Fruit fly (Drosophila melanogaster): ENCODE data around the gene Grip71.
A peak's percentile ranks its signal among the peaks of the same experiment; 100 is the strongest.

The Grip71 gene

DNA sequence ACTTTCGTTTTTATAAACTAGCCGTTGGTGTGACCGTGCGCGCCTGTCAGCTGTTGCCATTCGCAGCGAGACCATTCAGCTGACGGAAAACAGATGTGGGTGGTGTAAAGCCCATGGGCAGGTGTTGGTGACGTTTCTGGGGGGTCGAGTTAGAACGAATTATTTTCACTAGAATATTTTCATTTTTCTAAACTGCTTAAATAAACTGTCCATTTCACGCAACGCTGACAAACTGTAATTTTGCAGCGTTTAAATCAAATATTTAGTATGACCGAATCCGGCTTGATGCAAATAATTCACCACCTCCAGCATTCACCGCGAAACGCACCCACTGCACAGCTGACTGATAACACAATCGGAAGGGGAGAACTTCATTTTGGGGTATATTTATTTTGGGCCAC lies 13.2 kb upstream of the Grip71 start, which contains the start of the genes CG10383 and CG10338 (continued):
- TF ChIP-seq CG31441 (GFP tag; IDR thresholded peaks at IDR 0.05), result peak; percentile 71
- TF ChIP-seq CG15073 (GFP tag; optimal IDR thresholded peaks at IDR 0.05), result no peak
- TF ChIP-seq Drgx (GFP tag; IDR thresholded peaks at IDR 0.05), result peak; percentile 88
- TF ChIP-seq Dbx (GFP tag; IDR thresholded peaks at IDR 0.05), result peak; percentile 92
- TF ChIP-seq CG10979 (tag; optimal IDR thresholded peaks at IDR 0.05), result peak; percentile 64
- peak; percentile 87 for TF ChIP-seq pnt (GFP tag; optimal IDR thresholded peaks at IDR 0.05)
- peak; percentile 66 for TF ChIP-seq ftz-f1 (GFP tag; optimal IDR thresholded peaks at IDR 0.05)
- TF ChIP-seq vnd (GFP tag; IDR thresholded peaks at IDR 0.05; ENCODE audit: partially characterized antibody), result no peak
- peak; percentile 84 for TF ChIP-seq crc (GFP tag; optimal IDR thresholded peaks at IDR 0.05)
- peak; percentile 90 for TF ChIP-seq ranshi (GFP tag; IDR thresholded peaks at IDR 0.05)
- TF ChIP-seq Fer2 (tag; optimal IDR thresholded peaks at IDR 0.05), result peak; percentile 47
- peak; percentile 57 for TF ChIP-seq nerfin-1 (tag; optimal IDR thresholded peaks at IDR 0.05)
- TF ChIP-seq Hsf (GFP tag; optimal IDR thresholded peaks at IDR 0.05), result peak; percentile 90
- peak; percentile 55 for TF ChIP-seq MESR4 (GFP tag; optimal IDR thresholded peaks at IDR 0.05)
- TF ChIP-seq CG12155 (GFP tag; optimal IDR thresholded peaks at IDR 0.05), result peak; percentile 92
- peak; percentile 87 for TF ChIP-seq pho (GFP tag; optimal IDR thresholded peaks at IDR 0.05)
- peak; percentile 78 for TF ChIP-seq CG18011 (GFP tag; optimal IDR thresholded peaks at IDR 0.05)
- TF ChIP-seq CG14441 (GFP tag; IDR thresholded peaks at IDR 0.05), result peak; percentile 95
- peak; percentile 93 for TF ChIP-seq zfh1 (GFP tag; IDR thresholded peaks at IDR 0.05)
- TF ChIP-seq fd102C (GFP tag; optimal IDR thresholded peaks at IDR 0.05), result no peak
- peak; percentile 87 for TF ChIP-seq esg (GFP tag; conservative IDR thresholded peaks at IDR 0.05)
- 0 out of 2 replicates have a peak, but pooled peaks have one; percentile 33 for TF ChIP-seq Lim3 (GFP tag; IDR thresholded peaks at IDR 0.05)
- peak; percentile 84 for TF ChIP-seq trem (tag; optimal IDR thresholded peaks at IDR 0.05)
- peak; percentile 94 for TF ChIP-seq lab (GFP tag; optimal IDR thresholded peaks at IDR 0.05)
- peak; percentile 89 to 93 for TF ChIP-seq dpn (GFP tag; optimal IDR thresholded peaks at IDR 0.05)
- peak; percentile 65; the same call in 2 of the 3 replicates for TF ChIP-seq CG7357 (GFP tag; IDR thresholded peaks at IDR 0.05)
- TF ChIP-seq Hmx (GFP tag; optimal IDR thresholded peaks at IDR 0.05), result peak; percentile 66
- peak; percentile 73 for TF ChIP-seq NK7.1 (GFP tag; optimal IDR thresholded peaks at IDR 0.05)
- TF ChIP-seq Dll (GFP tag; IDR thresholded peaks at IDR 0.05; ENCODE audit: partially characterized antibody), result no peak
- TF ChIP-seq eve (GFP tag; optimal IDR thresholded peaks at IDR 0.05), result no peak
- TF ChIP-seq Max (GFP tag; optimal IDR thresholded peaks at IDR 0.05), result peak; percentile 78
- TF ChIP-seq maf-S (GFP tag; optimal IDR thresholded peaks at IDR 0.05), result peak; percentile 88
- peak; percentile 95 for TF ChIP-seq row (GFP tag; IDR thresholded peaks at IDR 0.05)
- TF ChIP-seq CG12299 (tag; optimal IDR thresholded peaks at IDR 0.05), result peak; percentile 76
- TF ChIP-seq CG10147 (GFP tag; optimal IDR thresholded peaks at IDR 0.05), result peak; percentile 70
- TF ChIP-seq CG1603 (tag; optimal IDR thresholded peaks at IDR 0.05), result peak; percentile 93
- TF ChIP-seq pros (GFP tag; optimal IDR thresholded peaks at IDR 0.05), result no peak
- TF ChIP-seq CG14667 (GFP tag; IDR thresholded peaks at IDR 0.05), result peak; percentile 84
- TF ChIP-seq crol (GFP tag; IDR thresholded peaks at IDR 0.05), result peak; percentile 43; the same call in 1 of the 2 replicates
- TF ChIP-seq repo (GFP tag; optimal IDR thresholded peaks at IDR 0.05), result peak; percentile 74
- TF ChIP-seq CG10209 (GFP tag; optimal IDR thresholded peaks at IDR 0.05), result peak; percentile 78
- TF ChIP-seq CG4282 (GFP tag; optimal IDR thresholded peaks at IDR 0.05), result peak; percentile 71
- TF ChIP-seq Sox100B (GFP tag; optimal IDR thresholded peaks at IDR 0.05), result peak; percentile 41
- peak; percentile 71 for TF ChIP-seq ssp (GFP tag; IDR thresholded peaks at IDR 0.05)
- TF ChIP-seq CG5180 (GFP tag; optimal IDR thresholded peaks at IDR 0.05), result peak; percentile 25
- peak; percentile 52 for TF ChIP-seq CG2202 (tag; optimal IDR thresholded peaks at IDR 0.05)
- no peak for TF ChIP-seq abd-A (tag; optimal IDR thresholded peaks at IDR 0.05)
- no peak for TF ChIP-seq sc (optimal IDR thresholded peaks at IDR 0.05)
- TF ChIP-seq sc (GFP tag; optimal IDR thresholded peaks at IDR 0.05), result peak; percentile 33
- no peak for TF ChIP-seq CG8478 (optimal IDR thresholded peaks at IDR 0.05)
- peak; percentile 90 for TF ChIP-seq CG32772 (GFP tag; IDR thresholded peaks at IDR 0.05)
- peak; percentile 62 for TF ChIP-seq CG12219 (GFP tag; optimal IDR thresholded peaks at IDR 0.05)
